Worm (Caenorhabditis elegans): ENCODE data around the gene fbxa-1.
"Not testable (repeated sequence)": the region's sequence is repeated elsewhere in the genome, so short reads cannot be mapped to it uniquely, and the experiment has no call there.

- not testable (repeated sequence) for TF ChIP-seq nhr-42 (GFP tag; IDR thresholded peaks at IDR 0.05); nhr-76 (tag; optimal IDR thresholded peaks at IDR 0.05); zip-2 (tag; optimal IDR thresholded peaks at IDR 0.05)
These were observed 36.8 kb downstream of the fbxa-1 start for ce11 chrIII:2271016-2271590.

All from whole organism, L4 larva.